Worm (Caenorhabditis elegans) whole organism, young adult: ENCODE measurements around the gene F20D6.1.

ENCODE experiments used
- B0019.2 ChIP-seq: fragments of 200-800 bp; sonication (Bioruptor generic); conservative IDR thresholded peaks from 2 replicates; pipeline ENCODE4 v1.3.6; 2022; ENCODE audit warnings: missing genetic modification reagents, missing genetic modification characterization, missing compliant biosample characterization
- B0261.1 ChIP-seq: sonication (generic microtip); optimal IDR thresholded peaks from 2 replicates; lab custom pipeline; 2016; ENCODE audit warnings: mild to moderate bottlenecking, missing genetic modification characterization, moderate library complexity, missing compliant biosample characterization
- aptf-3 ChIP-seq: fragments of 200-800 bp; sonication (Bioruptor generic); IDR thresholded peaks from 2 replicates; pipeline ENCODE4 v1.3.6; 2022; ENCODE audit warnings: missing genetic modification characterization, missing compliant biosample characterization
- attf-3 ChIP-seq: fragments of 200-800 bp; sonication (Bioruptor generic); conservative IDR thresholded peaks from 2 replicates; pipeline ENCODE4 v1.3.6; 2022; ENCODE audit warnings: missing genetic modification reagents, missing genetic modification characterization, missing compliant biosample characterization
- ceh-100 ChIP-seq: fragments of 200-800 bp; sonication (Bioruptor generic); IDR thresholded peaks from 2 replicates; pipeline ENCODE4 v1.3.6; 2022; ENCODE audit warnings: missing genetic modification reagents, missing genetic modification characterization, missing compliant biosample characterization
- dpl-1 ChIP-seq: fragments of 150-350 bp; optimal IDR thresholded peaks from 2 replicates; lab custom pipeline; 2014; ENCODE audit warnings: missing biosample characterization, missing genetic modification reagents, missing genetic modification characterization
- efl-1 ChIP-seq: fragments of 150-350 bp; optimal IDR thresholded peaks from 2 replicates; lab custom pipeline; 2014; ENCODE audit warnings: missing biosample characterization, missing genetic modification reagents, missing genetic modification characterization
- egrh-3 ChIP-seq: fragments of 200-800 bp; sonication (Bioruptor generic); IDR thresholded peaks from 2 replicates; pipeline ENCODE4 v1.3.6; 2022; ENCODE audit warnings: missing genetic modification reagents, missing genetic modification characterization, missing compliant biosample characterization
- hlh-12 ChIP-seq: sonication (generic microtip); optimal IDR thresholded peaks from 2 replicates; lab custom pipeline; 2016; ENCODE audit warnings: missing genetic modification characterization, missing compliant biosample characterization
- nhr-179 ChIP-seq: sonication (generic microtip); optimal IDR thresholded peaks from 2 replicates; lab custom pipeline; 2016; ENCODE audit warnings: mild to moderate bottlenecking, missing genetic modification characterization, missing compliant biosample characterization
- snpc-1.3 ChIP-seq: sonication (generic microtip); optimal IDR thresholded peaks from 2 replicates; lab custom pipeline; 2017; ENCODE audit warnings: missing genetic modification characterization, mild to moderate bottlenecking, missing compliant biosample characterization, antibody characterized with exemption, moderate library complexity, missing genotype, missing genetic modification reagents; ENCODE audit not compliant: insufficient read depth
- unc-130 ChIP-seq: sonication (generic microtip); optimal IDR thresholded peaks from 2 replicates; lab custom pipeline; 2016; ENCODE audit warnings: missing genetic modification reagents, missing genetic modification characterization, missing compliant biosample characterization
- unc-62 ChIP-seq: fragments of 150-350 bp; optimal IDR thresholded peaks from 2 replicates; lab custom pipeline; 2014; ENCODE audit warnings: missing biosample characterization, missing genetic modification reagents, missing genetic modification characterization

DNA sequence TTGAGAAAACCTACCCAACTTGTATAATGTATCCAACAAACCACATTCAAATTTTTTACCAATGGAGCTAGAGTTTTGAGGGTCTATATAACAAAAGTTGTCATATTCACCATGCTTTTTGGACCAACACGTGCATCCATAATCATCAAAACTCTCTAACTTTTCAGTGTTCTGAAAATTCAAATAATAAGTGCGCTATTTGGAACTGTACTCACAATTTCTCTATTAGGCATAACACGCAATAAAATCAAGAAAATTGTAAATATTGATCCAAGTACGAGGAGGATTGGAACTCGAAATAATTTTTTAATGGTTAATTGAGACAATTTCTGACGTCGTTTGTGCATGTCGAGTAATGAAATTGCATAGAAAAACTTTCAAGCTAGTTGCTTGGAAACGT lies 49.4 kb downstream of the F20D6.1 start, which contains the start of gene C16D9.3:
- TF ChIP-seq unc-130 (GFP tag; lab: Kevin White, UChicago) (no peak), aptf-3 (GFP tag; lab: Robert Waterston, UW) (no peak), snpc-1.3 (tag; lab: Kevin White, UChicago) (no peak), nhr-179 (tag; lab: Kevin White, UChicago) (no peak), dpl-1 (GFP tag; lab: Kevin White, UChicago) (no peak), efl-1 (no peak), B0019.2 (GFP tag; lab: Robert Waterston, UW) (no peak), B0261.1 (tag; lab: Kevin White, UChicago) (no peak), attf-3 (GFP tag; lab: Robert Waterston, UW) (no peak), hlh-12 (tag; lab: Kevin White, UChicago) (no peak), egrh-3 (GFP tag; lab: Robert Waterston, UW) (no peak), ceh-100 (GFP tag; lab: Robert Waterston, UW) (no peak), unc-62 (GFP tag; lab: Kevin White, UChicago) (no peak)
